Fruit fly (Drosophila melanogaster) whole organism, prepupa: ENCODE data around the gene CG17377.

ENCODE experiments used
- Blimp-1 ChIP-seq: fragments of 200-800 bp; sonication (Bioruptor generic); optimal IDR thresholded peaks from 3 replicates; lab custom pipeline; 2017; ENCODE audit warnings: missing biosample characterization, missing genetic modification characterization, mild to moderate bottlenecking, moderate library complexity, missing genetic modification reagents
- CG11294 ChIP-seq: fragments of 200-800 bp; sonication (Bioruptor generic); IDR thresholded peaks from 2 replicates; pipeline ENCODE4 v1.3.6; 2022; ENCODE audit warnings: missing biosample characterization, missing genetic modification characterization
- CG11902 ChIP-seq: fragments of 200-800 bp; sonication (Bioruptor generic); optimal IDR thresholded peaks from 3 replicates; lab custom pipeline; 2016; ENCODE audit warnings: missing biosample characterization, missing genetic modification characterization
- CG15336 ChIP-seq: fragments of 200-800 bp; sonication (Bioruptor generic); IDR thresholded peaks from 2 replicates; pipeline ENCODE4 v1.3.6; 2022; ENCODE audit warnings: missing biosample characterization, missing genetic modification characterization
- CG1621 ChIP-seq: fragments of 200-800 bp; sonication (Bioruptor generic); optimal IDR thresholded peaks from 3 replicates; lab custom pipeline; 2018; ENCODE audit warnings: missing biosample characterization, mild to moderate bottlenecking, missing genetic modification characterization
- CG16779 ChIP-seq: fragments of 200-800 bp; sonication (Bioruptor generic); optimal IDR thresholded peaks from 3 replicates; lab custom pipeline; 2017; ENCODE audit warnings: missing biosample characterization, mild to moderate bottlenecking, missing genetic modification characterization
- CG31627 ChIP-seq: fragments of 200-800 bp; sonication (Bioruptor generic); optimal IDR thresholded peaks from 3 replicates; lab custom pipeline; 2016; ENCODE audit warnings: missing biosample characterization, missing genetic modification characterization
- CG32006 ChIP-seq: fragments of 200-800 bp; sonication (Bioruptor generic); optimal IDR thresholded peaks from 3 replicates; lab custom pipeline; 2017; ENCODE audit warnings: missing biosample characterization, mild to moderate bottlenecking, missing genetic modification characterization
- CG3919 ChIP-seq: fragments of 200-800 bp; sonication (Bioruptor generic); optimal IDR thresholded peaks from 3 replicates; lab custom pipeline; 2016; ENCODE audit warnings: missing biosample characterization, missing genetic modification characterization
- CG6163 ChIP-seq: fragments of 200-800 bp; sonication (Bioruptor generic); IDR thresholded peaks from 3 replicates; pipeline ENCODE4 v1.3.6; 2022; ENCODE audit warnings: missing biosample characterization, missing genetic modification characterization
- CG6276 ChIP-seq: fragments of 200-800 bp; sonication (Bioruptor generic); optimal IDR thresholded peaks from 2 replicates; lab custom pipeline; 2017; ENCODE audit warnings: missing biosample characterization, mild to moderate bottlenecking, missing genetic modification characterization
- CG6792 ChIP-seq: fragments of 200-800 bp; sonication (Bioruptor generic); optimal IDR thresholded peaks from 3 replicates; lab custom pipeline; 2016; ENCODE audit warnings: missing biosample characterization, missing genetic modification characterization
- CG6854 ChIP-seq: fragments of 200-800 bp; sonication (Bioruptor generic); optimal IDR thresholded peaks from 2 replicates; lab custom pipeline; 2017; ENCODE audit warnings: missing biosample characterization, mild to moderate bottlenecking, missing genetic modification characterization
- CG7368 ChIP-seq: fragments of 200-800 bp; sonication (Bioruptor generic); optimal IDR thresholded peaks from 3 replicates; lab custom pipeline; 2016; ENCODE audit warnings: missing biosample characterization, missing genetic modification characterization
- CG9139 ChIP-seq: fragments of 200-800 bp; sonication (Bioruptor generic); optimal IDR thresholded peaks from 3 replicates; lab custom pipeline; 2017; ENCODE audit warnings: missing biosample characterization, mild to moderate bottlenecking, missing genetic modification characterization
- Eip75B ChIP-seq: fragments of 200-800 bp; sonication (Bioruptor generic); optimal IDR thresholded peaks from 3 replicates; lab custom pipeline; 2016; ENCODE audit warnings: missing biosample characterization, missing genetic modification characterization
- Eip93F ChIP-seq: fragments of 200-800 bp; sonication (Bioruptor generic); optimal IDR thresholded peaks from 2 replicates; lab custom pipeline; 2016; ENCODE audit warnings: missing biosample characterization, mild to moderate bottlenecking, missing genetic modification characterization
- Ets21C ChIP-seq: fragments of 200-800 bp; sonication (Bioruptor generic); optimal IDR thresholded peaks from 3 replicates; lab custom pipeline; 2016; ENCODE audit warnings: missing biosample characterization, missing genetic modification characterization
- Ets96B ChIP-seq: fragments of 200-800 bp; optimal IDR thresholded peaks from 2 replicates; lab custom pipeline; 2019; ENCODE audit warnings: missing biosample characterization, mild to moderate bottlenecking, missing genetic modification characterization, moderate library complexity
- Hr38 ChIP-seq: sonication (Bioruptor generic); optimal IDR thresholded peaks from 2 replicates; lab custom pipeline; 2016; ENCODE audit warnings: missing biosample characterization, missing genetic modification characterization
- Hr4 ChIP-seq: fragments of 200-800 bp; sonication (Bioruptor generic); optimal IDR thresholded peaks from 3 replicates; lab custom pipeline; 2016; ENCODE audit warnings: missing biosample characterization, missing genetic modification characterization
- Smox ChIP-seq: fragments of 200-800 bp; sonication (Bioruptor generic); optimal IDR thresholded peaks from 3 replicates; lab custom pipeline; 2016; ENCODE audit warnings: missing biosample characterization, missing genetic modification characterization
- Sox14 ChIP-seq: fragments of 200-800 bp; sonication (Bioruptor generic); optimal IDR thresholded peaks from 3 replicates; lab custom pipeline; 2016; ENCODE audit warnings: missing biosample characterization, missing genetic modification characterization
- dac ChIP-seq: fragments of 200-800 bp; sonication (Bioruptor generic); optimal IDR thresholded peaks from 2 replicates; lab custom pipeline; 2017; ENCODE audit warnings: missing biosample characterization, mild to moderate bottlenecking, missing genetic modification characterization
- eg ChIP-seq: fragments of 200-800 bp; sonication (Bioruptor generic); IDR thresholded peaks from 3 replicates; pipeline ENCODE4 v1.3.6; 2022; ENCODE audit warnings: missing biosample characterization, missing genetic modification characterization
- esn ChIP-seq: fragments of 200-800 bp; sonication (Bioruptor generic); optimal IDR thresholded peaks from 2 replicates; lab custom pipeline; 2016; ENCODE audit warnings: missing biosample characterization, mild to moderate bottlenecking, missing genetic modification characterization, moderate library complexity
- fd85E ChIP-seq: fragments of 200-800 bp; sonication (Bioruptor generic); optimal IDR thresholded peaks from 3 replicates; lab custom pipeline; 2016; ENCODE audit warnings: missing biosample characterization, missing genetic modification characterization
- fkh ChIP-seq: fragments of 200-800 bp; sonication (Bioruptor generic); optimal IDR thresholded peaks from 3 replicates; lab custom pipeline; 2017; ENCODE audit warnings: missing biosample characterization, mild to moderate bottlenecking, missing genetic modification characterization, moderate library complexity
- lz ChIP-seq: fragments of 200-800 bp; sonication (Bioruptor generic); optimal IDR thresholded peaks from 3 replicates; lab custom pipeline; 2016; ENCODE audit warnings: missing biosample characterization, missing genetic modification characterization
- pdm3 ChIP-seq: fragments of 200-800 bp; sonication (Bioruptor generic); optimal IDR thresholded peaks from 3 replicates; lab custom pipeline; 2016; ENCODE audit warnings: missing biosample characterization, missing genetic modification characterization
- salr ChIP-seq, 2 experiments: fragments of 200-800 bp; sonication (Bioruptor generic); optimal IDR thresholded peaks; 3 replicates each; lab custom pipeline; 2016 to 2018; ENCODE audit warnings: missing biosample characterization in 2 of 2, missing genetic modification characterization in 2 of 2, mild to moderate bottlenecking in 1 of 2
- spab ChIP-seq: fragments of 200-800 bp; sonication (Bioruptor generic); optimal IDR thresholded peaks from 2 replicates; lab custom pipeline; 2017; ENCODE audit warnings: missing biosample characterization, mild to moderate bottlenecking, missing genetic modification characterization, missing genetic modification reagents
- svp ChIP-seq: fragments of 200-800 bp; sonication (Bioruptor generic); peaks from one replicate; lab custom pipeline; 2016; ENCODE audit warnings: missing biosample characterization, missing genetic modification characterization
- vri ChIP-seq: fragments of 200-800 bp; sonication (Bioruptor generic); optimal IDR thresholded peaks from 3 replicates; lab custom pipeline; 2016; ENCODE audit warnings: missing biosample characterization, mild to moderate bottlenecking, missing genetic modification characterization

The CG17377 gene

DNA sequence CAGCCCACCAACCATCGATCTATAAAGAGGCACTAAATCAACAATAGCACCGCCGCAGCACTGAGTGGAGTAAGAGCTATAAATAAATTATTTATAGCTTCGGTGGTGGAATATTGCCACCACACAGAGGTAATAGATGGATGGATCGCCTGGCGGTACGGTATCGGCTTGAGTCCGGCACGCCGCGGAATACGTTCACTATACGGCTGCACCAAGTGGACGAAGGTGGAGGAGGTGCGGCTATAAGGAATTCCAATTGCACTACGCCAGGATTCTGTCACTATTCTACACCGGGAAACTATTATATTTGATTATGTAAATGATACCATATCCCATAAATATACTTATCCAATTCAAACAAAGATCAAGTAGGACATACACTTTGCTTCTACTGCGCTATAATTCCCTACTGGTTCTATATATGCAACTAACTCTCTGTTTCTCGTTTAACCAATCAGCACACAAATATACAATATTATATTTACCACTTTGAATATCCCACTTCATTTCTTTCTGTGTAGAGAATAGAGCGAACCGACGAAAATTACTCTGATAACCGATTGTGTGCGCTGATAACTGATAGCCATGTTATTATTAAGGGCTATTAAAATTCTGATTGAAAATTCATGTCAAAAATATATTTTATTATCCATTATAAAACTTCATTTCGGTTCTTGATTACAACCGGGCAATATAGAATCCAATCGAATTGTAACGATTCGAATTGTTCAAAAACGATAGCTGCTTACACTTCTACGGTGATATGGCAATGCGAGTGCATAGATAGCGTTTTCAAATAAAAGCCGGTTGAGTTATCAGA lies 16.8 kb upstream of the CG17377 start:
- TF ChIP-seq CG3919 (GFP tag; lab: Kevin White, UChicago) (no peak), CG7368 (GFP tag; lab: Kevin White, UChicago) (no peak), lz (GFP tag; lab: Kevin White, UChicago) (no peak), dac (GFP tag; lab: Kevin White, UChicago) (no peak), CG1621 (tag; lab: Kevin White, UChicago) (no peak), Eip93F (GFP tag; lab: Kevin White, UChicago) (no peak), Hr38 (no peak)

- TF ChIP-seq vri: no peak
- TF ChIP-seq dac (GFP tag; lab: Kevin White, UChicago): no peak
- TF ChIP-seq fkh (GFP tag; lab: Kevin White, UChicago): peak; percentile 58
Measured at dm6 chr2L:6818357-6818756, 15.7 kb upstream of the CG17377 start.

DNA sequence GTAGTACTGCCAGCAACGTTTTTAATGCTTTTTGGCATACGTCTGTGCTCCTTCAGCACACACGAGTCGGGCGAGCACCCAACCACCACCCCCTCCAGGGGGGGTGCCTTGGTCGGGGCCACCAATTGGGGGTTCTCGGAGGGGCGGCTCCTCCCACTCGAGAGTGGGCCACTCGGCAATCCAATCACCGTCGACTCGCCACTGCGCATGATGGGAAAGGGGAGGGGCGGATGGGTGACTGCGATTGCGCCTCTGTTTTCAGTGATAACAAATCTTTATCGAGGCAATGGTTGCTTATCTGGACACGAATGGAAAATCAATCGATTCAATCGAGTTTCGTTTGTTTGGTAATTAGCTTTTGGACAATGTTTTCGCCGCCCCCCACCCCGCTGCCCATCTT lies 14.9 kb upstream of the CG17377 start:
- TF ChIP-seq CG11902 (no peak), CG9139 (no peak), Hr38 (no peak), CG7368 (GFP tag; lab: Kevin White, UChicago) (peak; percentile 31), Eip75B (GFP tag; lab: Kevin White, UChicago) (no peak), CG6163 (GFP tag; lab: Robert Waterston, UW) (0 out of 3 replicates have a peak, but pooled peaks have one; percentile 29)

DNA sequence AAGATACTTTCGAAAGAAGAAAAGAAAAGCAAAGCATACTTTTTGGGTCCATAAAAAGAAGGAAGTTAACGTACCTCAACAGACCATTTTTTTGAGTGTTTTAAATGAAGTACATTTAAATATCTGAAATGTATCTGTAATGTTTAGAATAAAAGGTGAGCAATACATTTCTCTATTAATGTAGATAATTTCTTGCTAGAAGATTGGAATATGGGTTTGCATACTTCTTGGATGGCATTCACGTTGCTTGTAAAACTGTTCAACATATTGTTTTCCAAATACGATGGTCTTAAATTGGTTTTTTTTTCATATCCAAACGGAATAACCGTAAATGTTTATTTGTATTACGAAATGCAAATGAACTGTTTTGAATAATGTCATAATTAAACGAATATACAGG lies 3.1 kb upstream of the CG17377 start, which contains the start of gene CG17375:
TSS of gene CG17375 (minus strand) at position 10 of the 400 bp plus-strand sequence.
- no peak for TF ChIP-seq CG16779
- TF ChIP-seq pdm3: no peak

- TF ChIP-seq CG7368 (GFP tag; lab: Kevin White, UChicago) (no peak), svp (GFP tag; lab: Kevin White, UChicago) (no peak), Sox14 (no peak), Blimp-1 (GFP tag; lab: Kevin White, UChicago) (no peak), salr (GFP tag; optimal IDR thresholded peaks at IDR 0.05; lab: Kevin White, UChicago) (no peak), Ets96B (no peak), CG31627 (GFP tag; lab: Kevin White, UChicago) (no peak), Smox (GFP tag; lab: Kevin White, UChicago) (no peak), CG11294 (no peak), CG6792 (GFP tag; lab: Kevin White, UChicago) (no peak), CG6276 (GFP tag; lab: Kevin White, UChicago) (no peak), eg (GFP tag; lab: Robert Waterston, UW) (no peak), CG32006 (GFP tag; lab: Kevin White, UChicago) (no peak), Ets21C (no peak), Hr38 (no peak), fd85E (GFP tag; lab: Kevin White, UChicago) (no peak), CG6854 (GFP tag; lab: Kevin White, UChicago) (no peak), CG1621 (tag; lab: Kevin White, UChicago) (no peak), CG11902 (no peak)
Measured at dm6 chr2L:6800794-6801193, 1.8 kb downstream of the CG17377 start, which contains the start of gene CG17376. Gene CG17376 (minus strand): TSS chr2L:6800894.

dm6 chr2L:6799551-6799950 lies 3.1 kb downstream of the CG17377 start:
- TF ChIP-seq esn (no peak), Hr4 (GFP tag; lab: Kevin White, UChicago) (no peak), CG1621 (tag; lab: Kevin White, UChicago) (no peak), CG9139 (no peak), spab (GFP tag; lab: Kevin White, UChicago) (no peak), CG6792 (GFP tag; lab: Kevin White, UChicago) (no peak), vri (no peak), CG15336 (GFP tag; lab: Robert Waterston, UW) (no peak)
